Fruit fly (Drosophila melanogaster) whole organism, prepupa: ENCODE results near the gene CG4004.

Experiments used
- CG15336 ChIP-seq: fragments of 200-800 bp; sonication (Bioruptor generic); IDR thresholded peaks from 2 replicates; pipeline ENCODE4 v1.3.6; 2022; ENCODE audit warnings: missing biosample characterization, missing genetic modification characterization
- CG1621 ChIP-seq: fragments of 200-800 bp; sonication (Bioruptor generic); optimal IDR thresholded peaks from 3 replicates; lab custom pipeline; 2018; ENCODE audit warnings: missing biosample characterization, mild to moderate bottlenecking, missing genetic modification characterization
- CG6276 ChIP-seq: fragments of 200-800 bp; sonication (Bioruptor generic); optimal IDR thresholded peaks from 2 replicates; lab custom pipeline; 2017; ENCODE audit warnings: missing biosample characterization, mild to moderate bottlenecking, missing genetic modification characterization
- CG6808 ChIP-seq: fragments of 200-800 bp; sonication (Bioruptor generic); optimal IDR thresholded peaks from 3 replicates; lab custom pipeline; 2017; ENCODE audit warnings: missing biosample characterization, missing genetic modification characterization, mild to moderate bottlenecking, moderate library complexity, missing genetic modification reagents
- Eip75B ChIP-seq: fragments of 200-800 bp; sonication (Bioruptor generic); optimal IDR thresholded peaks from 3 replicates; lab custom pipeline; 2016; ENCODE audit warnings: missing biosample characterization, missing genetic modification characterization
- Eip93F ChIP-seq: fragments of 200-800 bp; sonication (Bioruptor generic); optimal IDR thresholded peaks from 2 replicates; lab custom pipeline; 2016; ENCODE audit warnings: missing biosample characterization, mild to moderate bottlenecking, missing genetic modification characterization
- Hr38 ChIP-seq: sonication (Bioruptor generic); optimal IDR thresholded peaks from 2 replicates; lab custom pipeline; 2016; ENCODE audit warnings: missing biosample characterization, missing genetic modification characterization
- Hr39 ChIP-seq: fragments of 200-800 bp; sonication (Bioruptor generic); optimal IDR thresholded peaks from 2 replicates; lab custom pipeline; 2016; ENCODE audit warnings: missing biosample characterization, missing genetic modification characterization
- Met ChIP-seq: fragments of 200-800 bp; sonication (Bioruptor generic); optimal IDR thresholded peaks from 3 replicates; lab custom pipeline; 2016; ENCODE audit warnings: missing biosample characterization, missing genetic modification characterization
- dsx ChIP-seq: fragments of 200-800 bp; optimal IDR thresholded peaks from 3 replicates; lab custom pipeline; 2019; ENCODE audit warnings: missing biosample characterization, mild to moderate bottlenecking, missing genetic modification characterization, moderate library complexity; ENCODE audit not compliant: poor library complexity, severe bottlenecking
- fd85E ChIP-seq: fragments of 200-800 bp; sonication (Bioruptor generic); optimal IDR thresholded peaks from 3 replicates; lab custom pipeline; 2016; ENCODE audit warnings: missing biosample characterization, missing genetic modification characterization

dm6 chrX:12705554-12705953, 38.5 kb upstream of the CG4004 start, which contains the start of gene CG15725:
- no peak for TF ChIP-seq dsx (GFP tag; lab: Kevin White, UChicago)
- no peak for TF ChIP-seq Eip75B (GFP tag; lab: Kevin White, UChicago)
- TF ChIP-seq Eip93F (GFP tag; lab: Kevin White, UChicago) = no peak
- TF ChIP-seq CG1621 (tag; lab: Kevin White, UChicago) = no peak
- TF ChIP-seq Met = no peak
- no peak for TF ChIP-seq CG6808 (GFP tag; lab: Kevin White, UChicago)
- no peak for TF ChIP-seq CG6276
- no peak for TF ChIP-seq Hr39 (GFP tag; lab: Kevin White, UChicago)
- no peak for TF ChIP-seq fd85E (GFP tag; lab: Kevin White, UChicago)
- no peak for TF ChIP-seq CG15336 (GFP tag; lab: Robert Waterston, UW)
- TF ChIP-seq Hr38 (GFP tag; lab: Kevin White, UChicago) = no peak
